Worm (Caenorhabditis elegans) whole organism, L1 larva: ENCODE measurements around the gene math-13.

ENCODE experiments used
- aha-1 ChIP-seq: fragments of 150-350 bp; optimal IDR thresholded peaks from 2 replicates; lab custom pipeline; 2014; ENCODE audit warnings: missing biosample characterization, missing genetic modification characterization
- dpl-1 ChIP-seq, 3 experiments: fragments of 150-350 bp in 2 of 3; sonication (generic microtip) in 1 of 3; optimal IDR thresholded peaks; 2 replicates each; lab custom pipeline; 2014 to 2017; ENCODE audit warnings: missing biosample characterization in 3 of 3, missing genetic modification characterization in 3 of 3, missing genetic modification reagents in 3 of 3
- egl-27 ChIP-seq, 2 experiments: fragments of 150-350 bp in 1 of 2; sonication (generic microtip); optimal IDR thresholded peaks; 3 replicates each; lab custom pipeline; 2017 to 2018; ENCODE audit warnings: missing biosample characterization in 2 of 2, missing genetic modification characterization in 2 of 2, missing genetic modification reagents in 2 of 2
- fkh-10 ChIP-seq: sonication (generic microtip); optimal IDR thresholded peaks from 2 replicates; lab custom pipeline; 2017; ENCODE audit warnings: missing biosample characterization, missing genetic modification reagents, missing genetic modification characterization
- fos-1 ChIP-seq: fragments of 150-350 bp; optimal IDR thresholded peaks from 2 replicates; lab custom pipeline; 2014; ENCODE audit warnings: missing biosample characterization, missing genetic modification characterization
- mef-2 ChIP-seq: fragments of 150-350 bp; optimal IDR thresholded peaks from 2 replicates; lab custom pipeline; 2014; ENCODE audit warnings: missing biosample characterization, missing genetic modification characterization
- nhr-11 ChIP-seq: fragments of 150-350 bp; optimal IDR thresholded peaks from 2 replicates; lab custom pipeline; 2014; ENCODE audit warnings: missing biosample characterization, missing genetic modification characterization
- sptf-1 ChIP-seq: fragments of 150-350 bp; optimal IDR thresholded peaks from 2 replicates; lab custom pipeline; 2014; ENCODE audit warnings: missing biosample characterization, missing genetic modification characterization
- sup-37 ChIP-seq: fragments of 200-800 bp; sonication (Bioruptor generic); optimal IDR thresholded peaks from 2 replicates; lab custom pipeline; 2018; ENCODE audit warnings: mild to moderate bottlenecking, missing genetic modification characterization, missing compliant biosample characterization
- tbx-2 ChIP-seq: sonication (generic microtip); optimal IDR thresholded peaks from 2 replicates; lab custom pipeline; 2016; ENCODE audit warnings: missing genetic modification characterization, missing compliant biosample characterization
- ztf-4 ChIP-seq: fragments of 150-350 bp; optimal IDR thresholded peaks from 2 replicates; lab custom pipeline; 2014; ENCODE audit warnings: missing biosample characterization, missing genetic modification characterization

ce11 chrII:1889071-1889470, 13.3 kb downstream of the math-13 start, which contains the start of gene math-8:
- TF ChIP-seq ztf-4 (tag; lab: Kevin White, UChicago) (no peak), fos-1 (tag; lab: Kevin White, UChicago) (no peak), mef-2 (tag; lab: Kevin White, UChicago) (no peak), aha-1 (no peak), fkh-10 (no peak), sptf-1 (no peak), nhr-11 (no peak), egl-27 (tag; optimal IDR thresholded peaks at IDR 0.05; lab: Kevin White, UChicago) (no peak), dpl-1 (GFP tag; optimal IDR thresholded peaks at IDR 0.05; lab: Kevin White, UChicago) (no peak), sup-37 (GFP tag; lab: Kevin White, UChicago) (no peak), tbx-2 (tag; lab: Kevin White, UChicago) (no peak)
